Worm (Caenorhabditis elegans): ENCODE data around the gene sysm-1.

sysm-1 gene

ce11 chrII:9061557-9062183 lies 21.3 kb downstream of the sysm-1 start:
- TF ChIP-seq akir-1 (GFP tag; optimal IDR thresholded peaks at IDR 0.05) (no peak), ceh-27 (GFP tag; optimal IDR thresholded peaks at IDR 0.05) (peak; percentile 64), aptf-3 (GFP tag; IDR thresholded peaks at IDR 0.05) (no peak), lin-26 (GFP tag; IDR thresholded peaks at IDR 0.05) (peak; percentile 71; the same call in 1 of the 2 replicates), efl-1 (GFP tag; optimal IDR thresholded peaks at IDR 0.05) (no peak), lin-54 (GFP tag; optimal IDR thresholded peaks at IDR 0.05) (peak; percentile 19), F33H1.4 (GFP tag; IDR thresholded peaks at IDR 0.05) (0 out of 2 replicates have a peak, but pooled peaks have one; percentile 18), lin-40 (tag; optimal IDR thresholded peaks at IDR 0.05) (peak; percentile 56), F57A8.1 (GFP tag; optimal IDR thresholded peaks at IDR 0.05) (no peak), attf-5 (GFP tag; optimal IDR thresholded peaks at IDR 0.05) (peak; percentile 76), B0261.1 (tag; optimal IDR thresholded peaks at IDR 0.05) (no peak), F37B4.10 (GFP tag; IDR thresholded peaks at IDR 0.05) (0 out of 2 replicates have a peak, but pooled peaks have one; percentile 57), bed-2 (GFP tag; IDR thresholded peaks at IDR 0.05) (no peak), ZK185.1 (tag; optimal IDR thresholded peaks at IDR 0.05; ENCODE audit: poor library complexity, severe bottlenecking) (no peak), unc-130 (GFP tag; optimal IDR thresholded peaks at IDR 0.05) (no peak), F23B12.7 (tag; optimal IDR thresholded peaks at IDR 0.05; ENCODE audit: insufficient read depth) (no peak), pbrm-1 (GFP tag; IDR thresholded peaks at IDR 0.05) (peak; percentile 47; the same call in 1 of the 2 replicates), gei-17 (GFP tag; optimal IDR thresholded peaks at IDR 0.05) (no peak), chd-7 (tag; optimal IDR thresholded peaks at IDR 0.05) (peak; percentile 20), madf-3 (GFP tag; IDR thresholded peaks at IDR 0.05) (no peak), mcd-1 (GFP tag; IDR thresholded peaks at IDR 0.05) (peak; percentile 58), tlf-1 (GFP tag; optimal IDR thresholded peaks at IDR 0.05) (peak; percentile 6), K12H6.12 (tag; optimal IDR thresholded peaks at IDR 0.05) (peak; percentile 75), sea-2 (GFP tag; IDR thresholded peaks at IDR 0.05) (no peak), lir-1 (GFP tag; conservative IDR thresholded peaks at IDR 0.05) (peak; percentile 69), snpc-4 (GFP tag; optimal IDR thresholded peaks at IDR 0.05) (no peak), snpc-4 (tag; optimal IDR thresholded peaks at IDR 0.05) (peak; percentile 5 to 55 (median 36)), zfh-2 (GFP tag; conservative IDR thresholded peaks at IDR 0.05) (peak; percentile 92), madf-8 (GFP tag; conservative IDR thresholded peaks at IDR 0.05) (no peak), egrh-3 (GFP tag; IDR thresholded peaks at IDR 0.05) (peak; percentile 56; the same call in 1 of the 2 replicates), egl-18 (GFP tag; IDR thresholded peaks at IDR 0.05) (no peak), nhr-80 (tag; optimal IDR thresholded peaks at IDR 0.05) (peak; percentile 74), ztf-18 (tag; optimal IDR thresholded peaks at IDR 0.05) (peak; percentile 33), madf-10 (tag; optimal IDR thresholded peaks at IDR 0.05) (peak; percentile 90), B0336.3 (GFP tag; IDR thresholded peaks at IDR 0.05) (peak; percentile 48; the same call in 1 of the 2 replicates), dox-1 (GFP tag; IDR thresholded peaks at IDR 0.05) (peak; percentile 50), cebp-1 (GFP tag; IDR thresholded peaks at IDR 0.05) (0 out of 2 replicates have a peak, but pooled peaks have one; percentile 28), cebp-1 (tag; optimal IDR thresholded peaks at IDR 0.05) (peak; percentile 78), nhr-90 (tag; optimal IDR thresholded peaks at IDR 0.05) (peak; percentile 56), rcor-1 (GFP tag; IDR thresholded peaks at IDR 0.05) (peak; percentile 31; the same call in 1 of the 2 replicates), hmg-1.2 (GFP tag; IDR thresholded peaks at IDR 0.05) (peak; percentile 81)
